2 fruit fly cellular contexts compared by ENCODE assay signal in the genomic region with DNA sequence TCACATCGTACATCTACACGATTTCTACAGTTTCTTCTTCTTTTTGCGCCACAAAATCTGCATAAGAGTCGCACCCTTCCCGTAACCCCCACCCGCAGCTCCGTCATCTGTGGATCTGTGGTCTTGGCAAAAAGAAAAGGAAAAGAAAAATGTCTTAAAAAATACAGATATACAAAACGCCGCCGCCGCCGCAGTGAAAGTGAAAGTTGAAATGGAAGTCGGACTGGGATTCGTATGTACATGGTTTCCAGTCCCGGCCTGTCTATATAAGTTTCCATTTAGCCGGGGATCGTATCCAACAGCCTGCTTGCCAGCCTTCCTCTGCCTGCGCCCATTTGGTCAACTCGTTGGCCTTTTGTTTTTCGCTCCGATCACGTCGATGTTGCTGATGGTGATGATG.
TF ChIP-seq lines count a peak whose summit lies in the region.

No protein-coding gene starts in this region.

- TF ChIP-seq CTCF in whole organism, embryonic (GFP tag; optimal IDR thresholded peaks at IDR 0.05; lab: Kevin White, UChicago): no peak

TF ChIP-seq in whole organism, embryonic, 481 proteins besides CTCF, POLR2A, EP300 and RAD21:
- TF ChIP-seq pros (GFP tag; optimal IDR thresholded peaks at IDR 0.05; lab: Kevin White, UChicago): peak; percentile 68
- no peak for TF ChIP-seq ssp (GFP tag; IDR thresholded peaks at IDR 0.05; lab: Robert Waterston, UW)
- TF ChIP-seq Blimp-1 (GFP tag; optimal IDR thresholded peaks at IDR 0.05; lab: Kevin White, UChicago): peak; percentile 94
- TF ChIP-seq CG6813 (GFP tag; optimal IDR thresholded peaks at IDR 0.05; lab: Kevin White, UChicago): no peak

TF ChIP-seq in whole organism, prepupa, 60 proteins besides CTCF, POLR2A, EP300 and RAD21:
- TF ChIP-seq eg (GFP tag; IDR thresholded peaks at IDR 0.05; lab: Robert Waterston, UW) (0 out of 3 replicates have a peak, but pooled peaks have one; percentile 29), Blimp-1 (GFP tag; optimal IDR thresholded peaks at IDR 0.05; lab: Kevin White, UChicago) (peak; percentile 84), CG7368 (GFP tag; optimal IDR thresholded peaks at IDR 0.05; lab: Kevin White, UChicago) (no peak), Hr39 (GFP tag; optimal IDR thresholded peaks at IDR 0.05; lab: Kevin White, UChicago) (no peak)
